Fruit fly (Drosophila melanogaster): ENCODE measurements around the gene CG33099.

Gene CG33099

DNA sequence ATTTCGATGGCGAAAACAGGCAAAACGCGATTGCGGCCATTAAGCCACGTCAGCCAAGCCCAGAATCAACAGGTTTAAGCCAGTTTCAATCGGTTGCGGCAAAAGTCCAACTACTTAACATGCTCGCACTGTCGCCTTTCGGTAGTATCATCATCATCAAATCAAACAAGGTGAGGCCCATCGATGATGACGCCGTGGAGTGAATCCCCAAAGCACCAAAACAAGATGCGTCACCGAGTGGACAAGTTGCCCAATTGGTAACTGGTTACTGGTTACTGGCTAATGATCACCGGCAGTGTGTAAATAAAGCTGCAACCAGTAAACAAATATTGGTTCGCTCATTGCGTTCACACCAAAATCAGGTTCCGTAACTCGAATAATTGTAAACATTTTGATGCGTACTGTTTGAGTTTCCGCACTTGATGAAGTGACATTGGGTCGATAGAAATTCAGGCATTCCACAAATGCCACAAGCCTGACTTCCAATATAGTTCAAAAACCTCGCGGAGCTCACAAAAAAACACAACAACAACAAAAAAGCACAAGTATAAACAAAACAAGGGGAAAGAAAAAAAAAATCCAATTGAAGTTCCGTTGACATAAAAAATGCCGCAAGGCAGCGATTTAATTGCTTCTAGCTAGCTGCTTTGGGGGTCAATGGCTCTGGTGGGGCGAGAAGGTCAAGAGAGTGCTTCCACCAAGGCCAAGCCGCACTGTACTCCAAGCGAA is 5.9 kb downstream of the CG33099 start (continued):
- TF ChIP-seq CG5180 (GFP tag; optimal IDR thresholded peaks at IDR 0.05) (peak; percentile 79), Sry-β (GFP tag; optimal IDR thresholded peaks at IDR 0.05) (peak; percentile 26), CG14965 (GFP tag; optimal IDR thresholded peaks at IDR 0.05; ENCODE audit: borderline replicate concordance) (no peak), gcm2 (GFP tag; optimal IDR thresholded peaks at IDR 0.05) (peak; percentile 29), E2f1 (GFP tag; IDR thresholded peaks at IDR 0.05) (no peak; the same call in 1 of the 2 replicates), kay (GFP tag; optimal IDR thresholded peaks at IDR 0.05) (peak; percentile 53), ftz-f1 (GFP tag; optimal IDR thresholded peaks at IDR 0.05) (peak; percentile 92), CG13775 (GFP tag; optimal IDR thresholded peaks at IDR 0.05) (no peak), grn (GFP tag; optimal IDR thresholded peaks at IDR 0.05) (peak; percentile 65), CG17361 (GFP tag; IDR thresholded peaks at IDR 0.05) (0 out of 3 replicates have a peak, but pooled peaks have one; percentile 9), lbe (GFP tag; optimal IDR thresholded peaks at IDR 0.05) (no peak), bowl (GFP tag; IDR thresholded peaks at IDR 0.05) (no peak), fd3F (GFP tag; optimal IDR thresholded peaks at IDR 0.05) (peak; percentile 43), CG9215 (GFP tag; IDR thresholded peaks at IDR 0.05) (no peak), CG34422 (GFP tag; IDR thresholded peaks at IDR 0.05) (no peak), gfzf (GFP tag; optimal IDR thresholded peaks at IDR 0.05) (no peak), CG3726 (GFP tag; IDR thresholded peaks at IDR 0.05) (peak; percentile 59; the same call in 1 of the 3 replicates), cato (GFP tag; optimal IDR thresholded peaks at IDR 0.05; ENCODE audit: borderline replicate concordance) (peak; percentile 58), CG15011 (GFP tag; optimal IDR thresholded peaks at IDR 0.05) (peak; percentile 55), CG12659 (GFP tag; optimal IDR thresholded peaks at IDR 0.05) (peak; percentile 56), pb (GFP tag; optimal IDR thresholded peaks at IDR 0.05) (peak; percentile 61), tup (GFP tag; optimal IDR thresholded peaks at IDR 0.05) (no peak), CG3163 (GFP tag; optimal IDR thresholded peaks at IDR 0.05) (peak; percentile 4), ranshi (GFP tag; IDR thresholded peaks at IDR 0.05) (peak; percentile 66; the same call in 1 of the 2 replicates), mirr (GFP tag; optimal IDR thresholded peaks at IDR 0.05) (peak; percentile 46), lmd (GFP tag; IDR thresholded peaks at IDR 0.05) (0 out of 2 replicates have a peak, but pooled peaks have one; percentile 5), oc (tag; optimal IDR thresholded peaks at IDR 0.05) (peak; percentile 57), CG16863 (GFP tag; optimal IDR thresholded peaks at IDR 0.05) (peak; percentile 25), amos (GFP tag; IDR thresholded peaks at IDR 0.05; ENCODE audit: partially characterized antibody) (no peak), dimm (GFP tag; IDR thresholded peaks at IDR 0.05) (no peak), CG1647 (GFP tag; optimal IDR thresholded peaks at IDR 0.05) (peak; percentile 66), h (optimal IDR thresholded peaks at IDR 0.05) (no peak), rib (GFP tag; IDR thresholded peaks at IDR 0.05) (no peak), Doc2 (GFP tag; IDR thresholded peaks at IDR 0.05) (no peak), ci (GFP tag; IDR thresholded peaks at IDR 0.05) (peak; percentile 87), fu2 (GFP tag; optimal IDR thresholded peaks at IDR 0.05) (no peak), CG6854 (GFP tag; optimal IDR thresholded peaks at IDR 0.05) (peak; percentile 23), CG13424 (tag; optimal IDR thresholded peaks at IDR 0.05) (peak; percentile 54), Kr (GFP tag; optimal IDR thresholded peaks at IDR 0.05) (no peak), Elba2 (GFP tag; optimal IDR thresholded peaks at IDR 0.05) (no peak), unpg (GFP tag; optimal IDR thresholded peaks at IDR 0.05) (peak; percentile 52), CG6683 (GFP tag; optimal IDR thresholded peaks at IDR 0.05) (peak; percentile 45), pita (GFP tag; optimal IDR thresholded peaks at IDR 0.05) (no peak), HHEX (GFP tag; optimal IDR thresholded peaks at IDR 0.05) (peak; percentile 79), twi (tag; optimal IDR thresholded peaks at IDR 0.05) (no peak), CG6654 (GFP tag; optimal IDR thresholded peaks at IDR 0.05) (no peak), chif (GFP tag; optimal IDR thresholded peaks at IDR 0.05) (peak; percentile 5 to 22), emc (GFP tag; optimal IDR thresholded peaks at IDR 0.05) (no peak), Awh (GFP tag; IDR thresholded peaks at IDR 0.05) (peak; percentile 85), sob (GFP tag; IDR thresholded peaks at IDR 0.05) (no peak; the same call in 1 of the 2 replicates)

Measured in whole organism, embryonic.